Worm (Caenorhabditis elegans) whole organism, L4 larva: ENCODE results near the gene mapk-15.
A peak's percentile ranks its signal among the peaks of the same experiment; 100 is the strongest.

ENCODE experiments used
- T20F7.1 ChIP-seq: fragments of 200-800 bp; sonication (Bioruptor generic); optimal IDR thresholded peaks from 2 replicates; lab custom pipeline; 2018; ENCODE audit warnings: mild to moderate bottlenecking, missing genetic modification characterization, missing compliant biosample characterization
- aha-1 ChIP-seq: fragments of 150-350 bp; peaks from one replicate; lab custom pipeline; 2014; ENCODE audit warnings: missing biosample characterization, missing genetic modification characterization
- aly-2 ChIP-seq: sonication (generic microtip); optimal IDR thresholded peaks from 2 replicates; lab custom pipeline; 2018; ENCODE audit warnings: missing biosample characterization, missing genetic modification characterization
- egl-27 ChIP-seq: sonication (generic microtip); optimal IDR thresholded peaks from 3 replicates; lab custom pipeline; 2017; ENCODE audit warnings: missing biosample characterization, missing genetic modification reagents, missing genetic modification characterization
- hif-1 ChIP-seq, 2 experiments: sonication (generic microtip); optimal IDR thresholded peaks; 2 replicates each; lab custom pipeline; 2016 to 2017; ENCODE audit warnings: missing compliant biosample characterization in 2 of 2, missing genetic modification characterization in 2 of 2, missing genetic modification reagents in 2 of 2, missing genotype in 2 of 2, mild to moderate bottlenecking in 1 of 2
- hlh-11 ChIP-seq: fragments of 200-800 bp; sonication (Bioruptor generic); optimal IDR thresholded peaks from 2 replicates; lab custom pipeline; 2018; ENCODE audit warnings: mild to moderate bottlenecking, missing genetic modification characterization, missing compliant biosample characterization
- hlh-30 ChIP-seq: sonication (generic microtip); optimal IDR thresholded peaks from 2 replicates; lab custom pipeline; 2017; ENCODE audit warnings: antibody characterized with exemption, mild to moderate bottlenecking, missing genetic modification characterization, missing compliant biosample characterization; ENCODE audit not compliant: insufficient read depth
- lin-1 ChIP-seq: fragments of 200-800 bp; sonication (Bioruptor generic); IDR thresholded peaks from 2 replicates; pipeline ENCODE4 v1.3.6; 2022; ENCODE audit warnings: missing genetic modification reagents, missing genetic modification characterization, missing compliant biosample characterization
- nhr-10 ChIP-seq: fragments of 150-350 bp; optimal IDR thresholded peaks from 2 replicates; lab custom pipeline; 2014; ENCODE audit warnings: missing biosample characterization, missing genetic modification characterization
- nhr-28 ChIP-seq: fragments of 150-350 bp; optimal IDR thresholded peaks from 2 replicates; lab custom pipeline; 2014; ENCODE audit warnings: missing biosample characterization, missing genetic modification characterization
- nhr-48 ChIP-seq: sonication (generic microtip); optimal IDR thresholded peaks from 2 replicates; lab custom pipeline; 2016; ENCODE audit warnings: mild to moderate bottlenecking, missing genetic modification characterization, missing compliant biosample characterization
- zag-1 ChIP-seq: fragments of 150-350 bp; optimal IDR thresholded peaks from 2 replicates; lab custom pipeline; 2014; ENCODE audit warnings: missing biosample characterization, missing genetic modification characterization
- ztf-11 ChIP-seq: fragments of 150-350 bp; optimal IDR thresholded peaks from 2 replicates; lab custom pipeline; 2014; ENCODE audit warnings: missing biosample characterization, missing genetic modification characterization

ce11 chrIII:6116981-6117380 is 49.3 kb downstream of the mapk-15 start:
- TF ChIP-seq egl-27 (no peak), aly-2 (tag; lab: Kevin White, UChicago) (no peak), zag-1 (tag; lab: Kevin White, UChicago) (no peak), hlh-11 (tag; lab: Kevin White, UChicago) (peak; percentile 10), nhr-10 (tag; lab: Kevin White, UChicago) (no peak), ztf-11 (tag; lab: Kevin White, UChicago) (no peak), hlh-30 (tag; lab: Kevin White, UChicago) (no peak), nhr-28 (tag; lab: Kevin White, UChicago) (peak; percentile 40), hif-1 (tag; optimal IDR thresholded peaks at IDR 0.05; lab: Kevin White, UChicago) (no peak), lin-1 (GFP tag; lab: Robert Waterston, UW) (no peak), nhr-48 (peak; percentile 24), T20F7.1 (GFP tag; lab: Kevin White, UChicago) (peak; percentile 7), aha-1 (tag; lab: Kevin White, UChicago) (no peak)
